Worm (Caenorhabditis elegans) whole organism, late embryonic: ENCODE measurements around the gene B0454.6.

Source experiments
- C08G9.2 ChIP-seq: sonication (generic microtip); optimal IDR thresholded peaks from 2 replicates; lab custom pipeline; 2016; ENCODE audit warnings: mild to moderate bottlenecking, missing genetic modification characterization, moderate library complexity, missing compliant biosample characterization
- C38D4.7 ChIP-seq: fragments of 200-800 bp; sonication (Bioruptor generic); optimal IDR thresholded peaks from 2 replicates; lab custom pipeline; 2018; ENCODE audit warnings: mild to moderate bottlenecking, missing genetic modification characterization, moderate library complexity, missing compliant biosample characterization
- F13H6.1 ChIP-seq: sonication (generic microtip); optimal IDR thresholded peaks from 2 replicates; lab custom pipeline; 2016; ENCODE audit warnings: missing genetic modification characterization, missing compliant biosample characterization
- K09A11.1 ChIP-seq: sonication (generic microtip); optimal IDR thresholded peaks from 2 replicates; lab custom pipeline; 2017; ENCODE audit warnings: antibody characterized with exemption, mild to moderate bottlenecking, missing genetic modification characterization, missing compliant biosample characterization; ENCODE audit not compliant: insufficient read depth
- T23F11.4 ChIP-seq: fragments of 200-800 bp; sonication (Bioruptor generic); optimal IDR thresholded peaks from 2 replicates; lab custom pipeline; 2018; ENCODE audit warnings: mild to moderate bottlenecking, missing genetic modification characterization, missing compliant biosample characterization
- Y22D7AL.16 ChIP-seq: sonication (generic microtip); optimal IDR thresholded peaks from 2 replicates; lab custom pipeline; 2016; ENCODE audit warnings: missing genetic modification characterization, missing compliant biosample characterization
- ama-1 ChIP-seq: fragments of 150-350 bp; optimal IDR thresholded peaks from 2 replicates; lab custom pipeline; 2014
- ceh-18 ChIP-seq: sonication (generic microtip); optimal IDR thresholded peaks from 2 replicates; lab custom pipeline; 2016; ENCODE audit warnings: missing genetic modification characterization, missing compliant biosample characterization
- ceh-2 ChIP-seq: sonication (generic microtip); optimal IDR thresholded peaks from 2 replicates; lab custom pipeline; 2016; ENCODE audit warnings: missing genotype, missing genetic modification characterization, missing compliant biosample characterization
- ceh-22 ChIP-seq: sonication (generic microtip); optimal IDR thresholded peaks from 2 replicates; lab custom pipeline; 2017; ENCODE audit warnings: missing biosample characterization, missing genetic modification characterization
- ceh-30 ChIP-seq: fragments of 150-350 bp; optimal IDR thresholded peaks from 2 replicates; lab custom pipeline; 2014; ENCODE audit warnings: missing biosample characterization, missing genetic modification characterization
- ceh-34 ChIP-seq: sonication (generic microtip); optimal IDR thresholded peaks from 2 replicates; lab custom pipeline; 2016; ENCODE audit warnings: mild to moderate bottlenecking, missing genetic modification characterization, missing compliant biosample characterization
- ceh-48 ChIP-seq: sonication (generic microtip); optimal IDR thresholded peaks from 2 replicates; lab custom pipeline; 2016; ENCODE audit warnings: missing genetic modification characterization, inconsistent platforms, missing compliant biosample characterization
- ceh-6 ChIP-seq: fragments of 200-800 bp; sonication (Bioruptor generic); optimal IDR thresholded peaks from 2 replicates; lab custom pipeline; 2018; ENCODE audit warnings: mild to moderate bottlenecking, missing genetic modification characterization, missing compliant biosample characterization
- che-1 ChIP-seq: sonication (generic microtip); optimal IDR thresholded peaks from 2 replicates; lab custom pipeline; 2016; ENCODE audit warnings: mild to moderate bottlenecking, missing genetic modification characterization, missing compliant biosample characterization
- ets-4 ChIP-seq: sonication (generic microtip); optimal IDR thresholded peaks from 2 replicates; lab custom pipeline; 2016; ENCODE audit warnings: missing genetic modification characterization, missing compliant biosample characterization
- fkh-10 ChIP-seq: fragments of 150-350 bp; optimal IDR thresholded peaks from 2 replicates; lab custom pipeline; 2014; ENCODE audit warnings: missing biosample characterization, missing genetic modification reagents, missing genetic modification characterization
- gmeb-2 ChIP-seq: sonication (generic microtip); optimal IDR thresholded peaks from 2 replicates; lab custom pipeline; 2016; ENCODE audit warnings: missing genetic modification characterization, inconsistent platforms, missing compliant biosample characterization
- hlh-13 ChIP-seq: fragments of 200-800 bp; sonication (Bioruptor generic); optimal IDR thresholded peaks from 2 replicates; lab custom pipeline; 2018; ENCODE audit warnings: mild to moderate bottlenecking, missing genetic modification characterization, missing compliant biosample characterization
- hlh-8 ChIP-seq: sonication (generic microtip); optimal IDR thresholded peaks from 2 replicates; lab custom pipeline; 2016; ENCODE audit warnings: missing genotype, missing genetic modification characterization, missing compliant biosample characterization
- lim-6 ChIP-seq: sonication (generic microtip); optimal IDR thresholded peaks from 2 replicates; lab custom pipeline; 2016; ENCODE audit warnings: missing genetic modification characterization, missing compliant biosample characterization
- mec-3 ChIP-seq: sonication (generic microtip); optimal IDR thresholded peaks from 2 replicates; lab custom pipeline; 2016; ENCODE audit warnings: borderline replicate concordance, missing genetic modification characterization, missing compliant biosample characterization
- nhr-11 ChIP-seq: fragments of 150-350 bp; optimal IDR thresholded peaks from 2 replicates; lab custom pipeline; 2014; ENCODE audit warnings: missing biosample characterization, missing genetic modification characterization
- nhr-232 ChIP-seq: sonication (generic microtip); optimal IDR thresholded peaks from 2 replicates; lab custom pipeline; 2016; ENCODE audit warnings: missing genetic modification characterization, missing compliant biosample characterization
- pax-1 ChIP-seq: fragments of 150-350 bp; optimal IDR thresholded peaks from 2 replicates; lab custom pipeline; 2014; ENCODE audit warnings: missing biosample characterization, missing genetic modification characterization
- pha-2 ChIP-seq: sonication (generic microtip); optimal IDR thresholded peaks from 2 replicates; lab custom pipeline; 2017; ENCODE audit warnings: mild to moderate bottlenecking, missing genetic modification characterization, missing compliant biosample characterization
- pha-4 ChIP-seq: fragments of 150-350 bp; optimal IDR thresholded peaks from 2 replicates; lab custom pipeline; 2018; ENCODE audit warnings: missing biosample characterization, missing genetic modification reagents, missing genetic modification characterization
- tbx-2 ChIP-seq: sonication (generic microtip); optimal IDR thresholded peaks from 2 replicates; lab custom pipeline; 2016; ENCODE audit warnings: missing genetic modification characterization, missing compliant biosample characterization
- tbx-7 ChIP-seq: sonication (generic microtip); optimal IDR thresholded peaks from 2 replicates; lab custom pipeline; 2016; ENCODE audit warnings: missing genotype, missing genetic modification characterization, missing compliant biosample characterization
- ttx-3 ChIP-seq: sonication (generic microtip); optimal IDR thresholded peaks from 2 replicates; lab custom pipeline; 2016; ENCODE audit warnings: missing genetic modification reagents, missing genetic modification characterization, missing compliant biosample characterization
- unc-3 ChIP-seq, 2 experiments: fragments of 200-800 bp in 1 of 2; sonication (Bioruptor generic) in 1 of 2; sonication (generic microtip) in 1 of 2; conservative IDR thresholded peaks in 1 of 2; optimal IDR thresholded peaks in 1 of 2; 2 replicates each; pipeline versions ENCODE4 v1.3.6 to Lab custom; 2016 to 2022; ENCODE audit warnings: missing compliant biosample characterization in 2 of 2, missing genetic modification characterization in 2 of 2, missing genetic modification reagents in 1 of 2
- unc-42 ChIP-seq: sonication (generic microtip); optimal IDR thresholded peaks from 2 replicates; lab custom pipeline; 2016; ENCODE audit warnings: missing genotype, missing genetic modification characterization, missing compliant biosample characterization
- unc-55 ChIP-seq: sonication (generic microtip); optimal IDR thresholded peaks from 2 replicates; lab custom pipeline; 2017; ENCODE audit warnings: missing biosample characterization, missing genetic modification reagents, missing genetic modification characterization
- unc-86 ChIP-seq: sonication (generic microtip); optimal IDR thresholded peaks from 2 replicates; lab custom pipeline; 2016; ENCODE audit warnings: missing genetic modification characterization, missing compliant biosample characterization
- zip-5 ChIP-seq: sonication (generic microtip); optimal IDR thresholded peaks from 2 replicates; lab custom pipeline; 2016; ENCODE audit warnings: missing genetic modification characterization, missing compliant biosample characterization
- ztf-16 ChIP-seq: sonication (generic microtip); optimal IDR thresholded peaks from 2 replicates; lab custom pipeline; 2017; ENCODE audit warnings: missing genetic modification characterization, missing compliant biosample characterization

The B0454.6 gene

ce11 chrII:3062876-3063275, 30.3 kb downstream of the B0454.6 start:
- TF ChIP-seq ceh-2 (tag; lab: Kevin White, UChicago) (no peak), ets-4 (tag; lab: Kevin White, UChicago) (no peak), ceh-6 (GFP tag; lab: Kevin White, UChicago) (no peak)

ce11 chrII:3063366-3063765, 30.8 kb downstream of the B0454.6 start:
- TF ChIP-seq tbx-7 (tag; lab: Kevin White, UChicago) (no peak), unc-42 (tag; lab: Kevin White, UChicago) (no peak), ceh-48 (tag; lab: Kevin White, UChicago) (peak; percentile 62)

- TF ChIP-seq tbx-2 (tag; lab: Kevin White, UChicago) (no peak), ztf-16 (tag; lab: Kevin White, UChicago) (no peak), ceh-18 (tag; lab: Kevin White, UChicago) (no peak), nhr-11 (tag; lab: Kevin White, UChicago) (no peak), ceh-48 (tag; lab: Kevin White, UChicago) (peak; percentile 52)
These were observed 31.4 kb downstream of the B0454.6 start for ce11 chrII:3063984-3064383.

ce11 chrII:3064631-3065030, 32.1 kb downstream of the B0454.6 start:
- peak; percentile 20 for TF ChIP-seq ceh-48 (tag; lab: Kevin White, UChicago)
- TF ChIP-seq unc-86, result no peak

- no peak for TF ChIP-seq che-1 (tag; lab: Kevin White, UChicago)
- TF ChIP-seq ttx-3 (tag; lab: Kevin White, UChicago), result no peak
- no peak for TF ChIP-seq ceh-34
- no peak for TF ChIP-seq C08G9.2 (tag; lab: Kevin White, UChicago)
- TF ChIP-seq C38D4.7, result no peak
- TF ChIP-seq mec-3 (tag; lab: Kevin White, UChicago), result no peak
- TF ChIP-seq unc-55 (GFP tag; lab: Kevin White, UChicago), result no peak
- TF ChIP-seq ceh-22 (tag; lab: Kevin White, UChicago), result no peak
- no peak for TF ChIP-seq unc-3 (GFP tag; conservative IDR thresholded peaks at IDR 0.05; lab: Robert Waterston, UW)
- TF ChIP-seq unc-3 (tag; optimal IDR thresholded peaks at IDR 0.05; lab: Kevin White, UChicago), result no peak
- no peak for TF ChIP-seq fkh-10 (GFP tag; lab: Kevin White, UChicago)
- no peak for TF ChIP-seq lim-6 (tag; lab: Kevin White, UChicago)
- TF ChIP-seq pha-2, result no peak
- TF ChIP-seq ama-1 (lab: Kevin White, UChicago), result no peak
- no peak for TF ChIP-seq Y22D7AL.16 (tag; lab: Kevin White, UChicago)
- TF ChIP-seq pax-1, result no peak
These were observed 32.5 kb downstream of the B0454.6 start for ce11 chrII:3065086-3065485.

ce11 chrII:3066401-3066800, 33.8 kb downstream of the B0454.6 start:
- TF ChIP-seq ceh-48 (tag; lab: Kevin White, UChicago) (peak; percentile 15), C38D4.7 (no peak)

ce11 chrII:3067447-3067846, 34.9 kb downstream of the B0454.6 start:
- TF ChIP-seq zip-5 (tag; lab: Kevin White, UChicago) (no peak), Y22D7AL.16 (tag; lab: Kevin White, UChicago) (no peak), nhr-232 (no peak), ceh-48 (tag; lab: Kevin White, UChicago) (peak; percentile 33), mec-3 (tag; lab: Kevin White, UChicago) (no peak)

- no peak for TF ChIP-seq pha-4 (tag; lab: Kevin White, UChicago)
- no peak for TF ChIP-seq unc-86
- TF ChIP-seq gmeb-2 (tag; lab: Kevin White, UChicago), result no peak
- TF ChIP-seq hlh-13 (GFP tag; lab: Kevin White, UChicago), result no peak
- no peak for TF ChIP-seq K09A11.1 (tag; lab: Kevin White, UChicago)
- TF ChIP-seq ceh-22 (tag; lab: Kevin White, UChicago), result no peak
- no peak for TF ChIP-seq ceh-6 (GFP tag; lab: Kevin White, UChicago)
- TF ChIP-seq Y22D7AL.16 (tag; lab: Kevin White, UChicago), result no peak
- TF ChIP-seq T23F11.4 (GFP tag; lab: Kevin White, UChicago), result no peak
- no peak for TF ChIP-seq ceh-30 (tag; lab: Kevin White, UChicago)
- no peak for TF ChIP-seq hlh-8 (tag; lab: Kevin White, UChicago)
- no peak for TF ChIP-seq F13H6.1 (tag; lab: Kevin White, UChicago)
- TF ChIP-seq ama-1 (lab: Kevin White, UChicago), result no peak
These were observed 35.3 kb downstream of the B0454.6 start for ce11 chrII:3067896-3068295.
